Worm (Caenorhabditis elegans): ENCODE data around the gene hil-7.

- TF ChIP-seq tbx-11 (GFP tag; IDR thresholded peaks at IDR 0.05) (no peak), ceh-13 (GFP tag; optimal IDR thresholded peaks at IDR 0.05) (no peak), ama-1 (optimal IDR thresholded peaks at IDR 0.05) (no peak), hnd-1 (tag; optimal IDR thresholded peaks at IDR 0.05) (no peak), tra-4 (tag; optimal IDR thresholded peaks at IDR 0.05) (no peak), flt-1 (GFP tag; IDR thresholded peaks at IDR 0.05) (no peak), sea-1 (GFP tag; conservative IDR thresholded peaks at IDR 0.05) (no peak), scrt-1 (GFP tag; IDR thresholded peaks at IDR 0.05) (no peak), tbx-37 (GFP tag; conservative IDR thresholded peaks at IDR 0.05) (no peak)
These were observed 7.9 kb upstream of the hil-7 start, which contains the start of gene C01B10.7 for ce11 chrIV:6638256-6638655.

All from whole organism, early embryonic.